Fruit fly (Drosophila melanogaster) S2 (cell line): Measurements from ENCODE around the gene CG13086.

Experiments
- CG8478 ChIP-seq: fragments of >200 bp; optimal IDR thresholded peaks from 2 replicates; lab custom pipeline; 2018
- CTCF ChIP-seq, 2 experiments: fragments of >200 bp; optimal IDR thresholded peaks; 2 replicates each; lab custom pipeline; 2018

dm6 chr2L:19370046-19370445 is 5.9 kb downstream of the CG13086 start, which contains the start of gene CG17349:
- TF ChIP-seq CG8478 (no peak), CTCF (optimal IDR thresholded peaks at IDR 0.05; lab: Kevin White, UChicago) (no peak)
